Fruit fly (Drosophila melanogaster): ENCODE data around the gene Bub1.

DNA sequence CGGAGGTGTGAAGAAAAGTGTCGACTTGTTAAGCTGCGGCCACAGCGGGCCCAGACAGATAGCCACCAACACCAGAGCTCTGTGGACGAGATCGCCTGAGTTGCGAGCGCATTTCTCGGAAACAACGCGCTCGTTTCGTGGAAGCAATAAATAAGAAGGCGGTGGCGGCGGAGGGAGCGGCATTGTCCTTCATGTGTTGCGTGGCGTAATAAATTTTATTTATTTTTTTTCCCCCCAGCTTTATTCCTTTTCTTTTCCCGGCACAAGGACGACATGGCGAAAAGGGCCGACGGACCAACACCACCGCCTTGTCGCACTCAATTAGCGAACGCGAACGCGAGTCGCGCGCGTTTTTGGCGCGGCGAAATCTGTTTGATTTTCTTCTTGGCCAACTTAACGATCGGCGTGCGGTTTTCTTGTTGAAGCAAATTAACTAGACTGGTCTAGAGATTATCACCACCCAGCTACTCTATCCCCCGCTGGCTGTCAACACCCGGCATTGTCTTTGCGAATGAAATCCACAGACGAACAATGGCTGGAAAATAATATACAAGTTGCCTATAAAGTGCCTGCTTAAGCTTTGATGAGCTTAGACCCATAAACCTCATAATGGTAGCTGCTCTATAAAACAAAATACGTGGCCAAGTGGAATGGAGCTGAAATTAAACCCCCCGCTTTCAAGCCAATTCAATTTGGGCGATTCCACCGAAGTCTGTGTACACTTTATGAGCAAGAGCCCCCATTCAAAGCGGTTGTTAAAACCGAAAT lies 19.4 kb upstream of the Bub1 start:
- TF ChIP-seq Sin3A (optimal IDR thresholded peaks at IDR 0.05) (no peak), ttk (optimal IDR thresholded peaks at IDR 0.05) (no peak)
